Worm (Caenorhabditis elegans): ENCODE results near the gene fbxa-88.

DNA sequence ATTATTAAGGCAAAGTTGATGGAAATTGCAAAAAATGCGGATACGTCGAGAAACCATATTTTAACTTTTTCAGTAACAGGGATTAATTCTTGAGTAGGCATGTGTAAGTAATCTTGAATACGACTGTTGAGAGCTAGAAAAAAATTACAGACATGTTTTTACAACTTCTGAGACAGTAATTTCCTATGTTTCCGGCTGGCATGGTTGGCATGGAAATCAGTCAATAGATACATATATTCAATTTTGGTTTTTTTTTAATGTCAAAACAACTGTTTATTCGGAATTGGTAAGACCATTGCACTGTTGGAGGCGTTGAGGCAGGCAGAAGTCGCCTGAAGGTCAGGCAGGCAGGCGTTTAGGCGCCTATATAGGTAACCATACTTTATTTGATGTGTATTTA, 10.5 kb upstream of the fbxa-88 start, which contains the start of gene str-254:
- no peak for TF ChIP-seq aly-2 (tag; optimal IDR thresholded peaks at IDR 0.05)
- no peak for TF ChIP-seq nhr-12 (tag; optimal IDR thresholded peaks at IDR 0.05)
- no peak for TF ChIP-seq blmp-1 (tag; optimal IDR thresholded peaks at IDR 0.05; ENCODE audit: insufficient read depth)
- no peak for TF ChIP-seq unc-55 (GFP tag; optimal IDR thresholded peaks at IDR 0.05)
- TF ChIP-seq mdl-1 (tag; optimal IDR thresholded peaks at IDR 0.05) = no peak
- no peak for TF ChIP-seq unc-62 (GFP tag; optimal IDR thresholded peaks at IDR 0.05)
- no peak for TF ChIP-seq zag-1 (tag; optimal IDR thresholded peaks at IDR 0.05)
- TF ChIP-seq sem-4 (tag; optimal IDR thresholded peaks at IDR 0.05) = no peak
- TF ChIP-seq sma-9 (GFP tag; optimal IDR thresholded peaks at IDR 0.05) = no peak
- TF ChIP-seq sma-9 (tag; optimal IDR thresholded peaks at IDR 0.05) = no peak
- no peak for TF ChIP-seq ZK546.5 (tag; optimal IDR thresholded peaks at IDR 0.05)
- TF ChIP-seq ztf-11 (tag; optimal IDR thresholded peaks at IDR 0.05) = no peak
- no peak for TF ChIP-seq elt-3 (tag; optimal IDR thresholded peaks at IDR 0.05)
